Fruit fly (Drosophila melanogaster) whole organism, embryonic: ENCODE measurements around the gene nAChRbeta1.

Experiments
- Antp ChIP-seq: fragments of 200-800 bp; sonication (Bioruptor generic); optimal IDR thresholded peaks from 3 replicates; lab custom pipeline; 2016; ENCODE audit warnings: missing biosample characterization, missing genetic modification characterization
- Blimp-1 ChIP-seq: fragments of 200-800 bp; sonication (Bioruptor generic); optimal IDR thresholded peaks from 3 replicates; lab custom pipeline; 2018; ENCODE audit warnings: missing biosample characterization, missing genetic modification characterization, mild to moderate bottlenecking, moderate library complexity, missing genetic modification reagents
- Bteb2 ChIP-seq: fragments of 200-800 bp; sonication (Bioruptor generic); optimal IDR thresholded peaks from 2 replicates; lab custom pipeline; 2016; ENCODE audit warnings: missing biosample characterization, missing genetic modification characterization
- CG10565 ChIP-seq: fragments of 200-800 bp; sonication (Bioruptor generic); optimal IDR thresholded peaks from 3 replicates; lab custom pipeline; 2016; ENCODE audit warnings: missing biosample characterization, mild to moderate bottlenecking, missing genetic modification characterization
- CG12104 ChIP-seq: fragments of 200-800 bp; sonication (Bioruptor generic); optimal IDR thresholded peaks from 3 replicates; lab custom pipeline; 2016; ENCODE audit warnings: missing biosample characterization, missing genetic modification characterization
- CG12219 ChIP-seq: fragments of 200-800 bp; sonication (Bioruptor generic); optimal IDR thresholded peaks from 3 replicates; lab custom pipeline; 2018; ENCODE audit warnings: missing biosample characterization, mild to moderate bottlenecking, missing genetic modification characterization
- CG12236 ChIP-seq: fragments of 200-800 bp; sonication (Bioruptor generic); optimal IDR thresholded peaks from 2 replicates; lab custom pipeline; 2016; ENCODE audit warnings: missing biosample characterization, missing genetic modification characterization
- CG14014 ChIP-seq: fragments of 200-800 bp; sonication (Bioruptor generic); IDR thresholded peaks from 2 replicates; pipeline ENCODE4 v1.3.6; 2022; ENCODE audit warnings: missing biosample characterization, missing genetic modification characterization
- CG14050 ChIP-seq: fragments of 200-800 bp; sonication (Bioruptor generic); IDR thresholded peaks from 3 replicates; pipeline ENCODE4 v1.3.6; 2022; ENCODE audit warnings: missing biosample characterization, missing genetic modification characterization
- CG17361 ChIP-seq: fragments of 200-800 bp; sonication (Bioruptor generic); IDR thresholded peaks from 3 replicates; pipeline ENCODE4 v1.3.6; 2022; ENCODE audit warnings: missing biosample characterization, missing genetic modification characterization
- CG17912 ChIP-seq: fragments of 200-800 bp; sonication (Bioruptor generic); optimal IDR thresholded peaks from 2 replicates; lab custom pipeline; 2018; ENCODE audit warnings: missing biosample characterization, mild to moderate bottlenecking, missing genetic modification characterization
- CG18619 ChIP-seq: fragments of 200-800 bp; sonication (Bioruptor generic); optimal IDR thresholded peaks from 3 replicates; lab custom pipeline; 2017; ENCODE audit warnings: missing biosample characterization, mild to moderate bottlenecking, missing genetic modification characterization
- CG2202 ChIP-seq: fragments of 200-800 bp; sonication (Bioruptor generic); optimal IDR thresholded peaks from 2 replicates; lab custom pipeline; 2018; ENCODE audit warnings: missing biosample characterization, mild to moderate bottlenecking, missing genetic modification characterization
- CG2678 ChIP-seq: fragments of 200-800 bp; sonication (Bioruptor generic); optimal IDR thresholded peaks from 3 replicates; lab custom pipeline; 2019; ENCODE audit warnings: missing biosample characterization, mild to moderate bottlenecking, missing genetic modification characterization, moderate library complexity
- CG2889 ChIP-seq: fragments of 200-800 bp; sonication (Bioruptor generic); IDR thresholded peaks from 3 replicates; pipeline ENCODE4 v1.3.6; 2022; ENCODE audit warnings: missing biosample characterization, missing genetic modification characterization
- CG34376 ChIP-seq: fragments of 200-800 bp; sonication (Bioruptor generic); optimal IDR thresholded peaks from 2 replicates; lab custom pipeline; 2018; ENCODE audit warnings: missing biosample characterization, mild to moderate bottlenecking, missing genetic modification characterization
- CG3847 ChIP-seq: fragments of 200-800 bp; sonication (Bioruptor generic); IDR thresholded peaks from 2 replicates; pipeline ENCODE4 v1.3.6; 2022; ENCODE audit warnings: missing biosample characterization, missing genetic modification characterization
- CG4282 ChIP-seq: fragments of 200-800 bp; sonication (Bioruptor generic); optimal IDR thresholded peaks from 2 replicates; lab custom pipeline; 2016; ENCODE audit warnings: missing biosample characterization, missing genetic modification characterization
- CG4424 ChIP-seq: fragments of 200-800 bp; sonication (Bioruptor generic); optimal IDR thresholded peaks from 3 replicates; lab custom pipeline; 2016; ENCODE audit warnings: missing biosample characterization, missing genetic modification characterization
- CG7556 ChIP-seq: fragments of 200-800 bp; sonication (Bioruptor generic); optimal IDR thresholded peaks from 2 replicates; lab custom pipeline; 2017; ENCODE audit warnings: missing biosample characterization, mild to moderate bottlenecking, missing genetic modification characterization
- CG7745 ChIP-seq: fragments of 200-800 bp; sonication (Bioruptor generic); optimal IDR thresholded peaks from 2 replicates; lab custom pipeline; 2018; ENCODE audit warnings: missing biosample characterization, mild to moderate bottlenecking, missing genetic modification characterization, moderate library complexity
- CG7963 ChIP-seq: fragments of 200-800 bp; sonication (Bioruptor generic); IDR thresholded peaks from 3 replicates; pipeline ENCODE4 v1.3.6; 2022; ENCODE audit warnings: missing biosample characterization, missing genetic modification characterization; ENCODE audit not compliant: partially characterized antibody
- CG9797 ChIP-seq: fragments of 200-800 bp; sonication (Bioruptor generic); optimal IDR thresholded peaks from 3 replicates; lab custom pipeline; 2018; ENCODE audit warnings: missing biosample characterization, mild to moderate bottlenecking, missing genetic modification characterization
- CG9932 ChIP-seq: fragments of 200-800 bp; sonication (Bioruptor generic); IDR thresholded peaks from 2 replicates; pipeline ENCODE4 v1.3.6; 2022; ENCODE audit warnings: missing biosample characterization, missing genetic modification characterization
- CoRest ChIP-seq: fragments of 200-800 bp; sonication (Bioruptor generic); optimal IDR thresholded peaks from 3 replicates; lab custom pipeline; 2018; ENCODE audit warnings: missing biosample characterization, mild to moderate bottlenecking, missing genetic modification characterization, moderate library complexity
- Gsc ChIP-seq: fragments of 200-800 bp; sonication (Bioruptor generic); IDR thresholded peaks from 2 replicates; pipeline ENCODE4 v1.3.6; 2022; ENCODE audit warnings: missing biosample characterization, missing genetic modification characterization
- Gug ChIP-seq: fragments of 200-800 bp; sonication (Bioruptor generic); IDR thresholded peaks from 4 replicates; pipeline ENCODE4 v1.3.6; 2022; ENCODE audit warnings: missing biosample characterization, missing genetic modification characterization
- Hsf ChIP-seq: fragments of 200-800 bp; sonication (Bioruptor generic); optimal IDR thresholded peaks from 3 replicates; lab custom pipeline; 2016; ENCODE audit warnings: missing biosample characterization, missing genetic modification characterization
- MTF-1 ChIP-seq: fragments of 200-800 bp; sonication (Bioruptor generic); optimal IDR thresholded peaks from 2 replicates; lab custom pipeline; 2018; ENCODE audit warnings: missing biosample characterization, mild to moderate bottlenecking, missing genetic modification characterization, borderline replicate concordance
- Mes4 ChIP-seq: fragments of 200-800 bp; sonication (Bioruptor generic); optimal IDR thresholded peaks from 2 replicates; lab custom pipeline; 2016; ENCODE audit warnings: missing biosample characterization, missing genetic modification characterization
- Optix ChIP-seq: fragments of 200-800 bp; sonication (Bioruptor generic); IDR thresholded peaks from 3 replicates; pipeline ENCODE4 v1.3.6; 2022; ENCODE audit warnings: missing biosample characterization, missing genetic modification characterization
- Pdp1 ChIP-seq, 2 experiments: fragments of 200-800 bp; sonication (Bioruptor generic); optimal IDR thresholded peaks; 3 replicates each; lab custom pipeline; 2016; ENCODE audit warnings: missing biosample characterization in 2 of 2, missing genetic modification characterization in 2 of 2, mild to moderate bottlenecking in 1 of 2, moderate library complexity in 1 of 2
- Poxn ChIP-seq: fragments of 200-800 bp; sonication (Bioruptor generic); IDR thresholded peaks from 2 replicates; pipeline ENCODE4 v1.3.6; 2022; ENCODE audit warnings: missing biosample characterization, missing genetic modification characterization
- Rfx ChIP-seq: fragments of 200-800 bp; sonication (Bioruptor generic); IDR thresholded peaks from 2 replicates; pipeline ENCODE4 v1.3.6; 2022; ENCODE audit warnings: missing biosample characterization, missing genetic modification characterization
- Tbp ChIP-seq: fragments of >200 bp; optimal IDR thresholded peaks from 2 replicates; lab custom pipeline; 2018; ENCODE audit warnings: missing biosample characterization, missing genetic modification characterization
- Trl ChIP-seq, 3 experiments: fragments of >200 bp in 2 of 3; fragments of 200-800 bp in 1 of 3; sonication (Bioruptor generic) in 1 of 3; optimal IDR thresholded peaks; 2 replicates in 1 of 3; 3 replicates in 2 of 3; lab custom pipeline; 2016 to 2017; ENCODE audit warnings: missing biosample characterization in 1 of 3, missing genetic modification characterization in 1 of 3
- bowl ChIP-seq: fragments of 200-800 bp; sonication (Bioruptor generic); IDR thresholded peaks from 2 replicates; pipeline ENCODE4 v1.3.6; 2022; ENCODE audit warnings: missing biosample characterization, missing genetic modification characterization
- corto ChIP-seq: fragments of 200-800 bp; sonication (Bioruptor generic); optimal IDR thresholded peaks from 2 replicates; lab custom pipeline; 2016; ENCODE audit warnings: missing biosample characterization, mild to moderate bottlenecking, missing genetic modification characterization, moderate library complexity
- dysf ChIP-seq: fragments of 200-800 bp; sonication (Bioruptor generic); IDR thresholded peaks from 3 replicates; pipeline ENCODE4 v1.3.6; 2022; ENCODE audit warnings: missing biosample characterization, missing genetic modification characterization
- esg ChIP-seq: fragments of 200-800 bp; sonication (Bioruptor generic); conservative IDR thresholded peaks from 2 replicates; pipeline ENCODE4 v1.3.6; 2022; ENCODE audit warnings: missing biosample characterization, missing genetic modification characterization
- eve ChIP-seq, 2 experiments: fragments of >200 bp; optimal IDR thresholded peaks; 2 replicates each; lab custom pipeline; 2017; ENCODE audit warnings: missing biosample characterization in 2 of 2, missing genetic modification characterization in 2 of 2
- fd96Cb ChIP-seq: fragments of 200-800 bp; sonication (Bioruptor generic); optimal IDR thresholded peaks from 2 replicates; lab custom pipeline; 2018; ENCODE audit warnings: missing biosample characterization, mild to moderate bottlenecking, missing genetic modification characterization, moderate library complexity
- ftz-f1 ChIP-seq: fragments of 200-800 bp; sonication (Bioruptor generic); optimal IDR thresholded peaks from 2 replicates; lab custom pipeline; 2016; ENCODE audit warnings: missing biosample characterization, missing genetic modification characterization
- lilli ChIP-seq: fragments of 200-800 bp; sonication (Bioruptor generic); optimal IDR thresholded peaks from 3 replicates; lab custom pipeline; 2016; ENCODE audit warnings: missing biosample characterization, missing genetic modification characterization
- pho ChIP-seq: fragments of 200-800 bp; sonication (Bioruptor generic); optimal IDR thresholded peaks from 2 replicates; lab custom pipeline; 2016; ENCODE audit warnings: missing biosample characterization, missing genetic modification characterization
- schlank ChIP-seq: fragments of 200-800 bp; sonication (Bioruptor generic); optimal IDR thresholded peaks from 2 replicates; lab custom pipeline; 2018; ENCODE audit warnings: missing biosample characterization, mild to moderate bottlenecking, missing genetic modification characterization
- ssp ChIP-seq: fragments of 200-800 bp; sonication (Bioruptor generic); IDR thresholded peaks from 2 replicates; pipeline ENCODE4 v1.3.6; 2022; ENCODE audit warnings: missing biosample characterization, missing genetic modification characterization
- tgo ChIP-seq: fragments of 200-800 bp; sonication (Bioruptor generic); IDR thresholded peaks from 3 replicates; pipeline ENCODE4 v1.3.6; 2022; ENCODE audit warnings: missing biosample characterization, missing genetic modification characterization
- unc-4 ChIP-seq: fragments of 200-800 bp; sonication (Bioruptor generic); IDR thresholded peaks from 2 replicates; pipeline ENCODE4 v1.3.6; 2022; ENCODE audit warnings: missing biosample characterization, missing genetic modification characterization; ENCODE audit not compliant: partially characterized antibody
- wek ChIP-seq: fragments of 200-800 bp; sonication (Bioruptor generic); optimal IDR thresholded peaks from 3 replicates; lab custom pipeline; 2018; ENCODE audit warnings: missing biosample characterization, mild to moderate bottlenecking, missing genetic modification characterization, moderate library complexity

The nAChRbeta1 gene

dm6 chr3L:4474946-4475470, 45.9 kb downstream of the nAChRbeta1 start (continued):
- TF ChIP-seq Bteb2 (GFP tag; lab: Kevin White, UChicago) (peak; percentile 78), CG4424 (GFP tag; lab: Kevin White, UChicago) (peak; percentile 80), dysf (GFP tag; lab: Robert Waterston, UW) (peak; percentile 35; the same call in 1 of the 3 replicates), CG2678 (peak; percentile 71), CG10565 (GFP tag; lab: Kevin White, UChicago) (no peak), unc-4 (GFP tag; lab: Robert Waterston, UW) (no peak), CoRest (tag; lab: Kevin White, UChicago) (peak; percentile 49), Gug (no peak), eve (GFP tag; optimal IDR thresholded peaks at IDR 0.05; lab: Kevin White, UChicago) (peak in 1 of 2 experiments; percentile 62), Poxn (GFP tag; lab: Robert Waterston, UW) (no peak), CG9797 (no peak), CG14050 (GFP tag; lab: Robert Waterston, UW) (peak; percentile 63), CG34376 (GFP tag; lab: Kevin White, UChicago) (peak; percentile 96), Antp (GFP tag; lab: Kevin White, UChicago) (no peak), CG7556 (GFP tag; lab: Kevin White, UChicago) (peak; percentile 59), CG9932 (GFP tag; lab: Robert Waterston, UW) (peak; percentile 28; the same call in 1 of the 2 replicates), CG12236 (GFP tag; lab: Kevin White, UChicago) (peak; percentile 79), CG2889 (GFP tag; lab: Robert Waterston, UW) (no peak), corto (GFP tag; lab: Kevin White, UChicago) (no peak), pho (GFP tag; lab: Kevin White, UChicago) (peak; percentile 33), Optix (GFP tag; lab: Robert Waterston, UW) (no peak), Pdp1 (GFP tag; optimal IDR thresholded peaks at IDR 0.05; lab: Kevin White, UChicago) (peak; percentile 39 to 66), CG18619 (GFP tag; lab: Kevin White, UChicago) (peak; percentile 85), bowl (GFP tag; lab: Robert Waterston, UW) (peak; percentile 42; the same call in 1 of the 2 replicates), CG7963 (GFP tag; lab: Robert Waterston, UW) (no peak), Hsf (GFP tag; lab: Kevin White, UChicago) (peak; percentile 72), CG12219 (GFP tag; lab: Kevin White, UChicago) (peak; percentile 92), tgo (GFP tag; lab: Robert Waterston, UW) (no peak), CG7745 (tag; lab: Kevin White, UChicago) (no peak), lilli (GFP tag; lab: Kevin White, UChicago) (peak; percentile 58), Gsc (GFP tag; lab: Robert Waterston, UW) (no peak), CG17912 (peak; percentile 98), ftz-f1 (GFP tag; lab: Kevin White, UChicago) (no peak), Tbp (GFP tag; lab: Kevin White, UChicago) (no peak), Trl (optimal IDR thresholded peaks at IDR 0.05; lab: Kevin White, UChicago) (no peak), Trl (GFP tag; optimal IDR thresholded peaks at IDR 0.05; lab: Kevin White, UChicago) (peak; percentile 72), Mes4 (peak; percentile 76), MTF-1 (GFP tag; lab: Kevin White, UChicago) (peak; percentile 96), CG17361 (GFP tag; lab: Robert Waterston, UW) (no peak; the same call in 2 of the 3 replicates), CG14014 (GFP tag; lab: Robert Waterston, UW) (peak; percentile 68; the same call in 1 of the 2 replicates), wek (GFP tag; lab: Kevin White, UChicago) (peak; percentile 89), CG3847 (0 out of 2 replicates have a peak, but pooled peaks have one; percentile 12), CG4282 (GFP tag; lab: Kevin White, UChicago) (no peak), Blimp-1 (peak; percentile 73), ssp (GFP tag; lab: Robert Waterston, UW) (no peak), esg (GFP tag; lab: Robert Waterston, UW) (no peak), fd96Cb (tag; lab: Kevin White, UChicago) (peak; percentile 14), CG12104 (GFP tag; lab: Kevin White, UChicago) (peak; percentile 74), schlank (tag; lab: Kevin White, UChicago) (peak; percentile 85), Rfx (GFP tag; lab: Robert Waterston, UW) (peak; percentile 74), CG2202 (tag; lab: Kevin White, UChicago) (peak; percentile 78)
